Worm (Caenorhabditis elegans): Measurements from ENCODE around the gene ttm-1.

DNA sequence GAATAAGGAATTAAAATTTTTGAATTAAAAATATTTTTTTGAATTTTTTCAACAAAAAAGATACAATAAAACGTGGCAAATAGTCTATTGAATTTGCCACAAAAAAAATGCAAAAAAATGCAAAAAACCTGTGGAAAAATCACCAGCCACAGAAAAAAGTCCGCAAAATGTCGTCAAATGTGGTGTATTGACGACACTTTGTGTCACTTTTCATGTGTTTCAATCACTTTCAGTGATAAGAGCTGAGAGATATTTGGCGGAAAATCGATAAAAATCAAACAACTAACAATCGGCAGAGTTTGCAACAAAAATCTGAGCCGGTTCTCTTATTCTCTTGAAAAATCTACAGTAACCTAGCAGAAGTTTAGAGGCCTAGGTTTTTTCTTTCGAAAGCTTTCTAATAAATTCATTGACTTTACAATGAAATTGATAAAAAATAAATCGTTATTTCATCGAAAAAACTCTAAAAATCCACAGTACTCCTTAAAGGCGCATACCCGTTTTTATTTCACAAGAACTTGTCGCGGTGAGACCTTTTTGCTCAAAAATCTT, 5.1 kb upstream of the ttm-1 start:
- TF ChIP-seq madf-10 (tag; optimal IDR thresholded peaks at IDR 0.05) (no peak), pha-4 (tag; optimal IDR thresholded peaks at IDR 0.05) (no peak), sptf-2 (GFP tag; optimal IDR thresholded peaks at IDR 0.05) (no peak), lag-1 (GFP tag; IDR thresholded peaks at IDR 0.05) (no peak), attf-3 (GFP tag; conservative IDR thresholded peaks at IDR 0.05) (no peak), Y53G8AR.9 (GFP tag; conservative IDR thresholded peaks at IDR 0.05) (no peak), ceh-79 (tag; optimal IDR thresholded peaks at IDR 0.05) (no peak), sea-2 (GFP tag; IDR thresholded peaks at IDR 0.05) (no peak), F57C9.4 (tag; optimal IDR thresholded peaks at IDR 0.05) (no peak), dpff-1 (tag; optimal IDR thresholded peaks at IDR 0.05) (no peak), xnd-1 (tag; optimal IDR thresholded peaks at IDR 0.05) (no peak), ama-1 (optimal IDR thresholded peaks at IDR 0.05) (no peak), ama-1 (GFP tag; optimal IDR thresholded peaks at IDR 0.05) (no peak)

Measured in whole organism, young adult.